Worm (Caenorhabditis elegans): ENCODE measurements around the gene rbm-25.

rbm-25 gene

ce11 chrV:12468363-12468762 is 29.6 kb upstream of the rbm-25 start, which contains the start of gene F28C1.3:
TSS of gene F28C1.3 (plus strand) at chrV:12468663.
- TF ChIP-seq pat-9 (tag; optimal IDR thresholded peaks at IDR 0.05) (no peak), sox-2 (GFP tag; IDR thresholded peaks at IDR 0.05) (no peak)

DNA sequence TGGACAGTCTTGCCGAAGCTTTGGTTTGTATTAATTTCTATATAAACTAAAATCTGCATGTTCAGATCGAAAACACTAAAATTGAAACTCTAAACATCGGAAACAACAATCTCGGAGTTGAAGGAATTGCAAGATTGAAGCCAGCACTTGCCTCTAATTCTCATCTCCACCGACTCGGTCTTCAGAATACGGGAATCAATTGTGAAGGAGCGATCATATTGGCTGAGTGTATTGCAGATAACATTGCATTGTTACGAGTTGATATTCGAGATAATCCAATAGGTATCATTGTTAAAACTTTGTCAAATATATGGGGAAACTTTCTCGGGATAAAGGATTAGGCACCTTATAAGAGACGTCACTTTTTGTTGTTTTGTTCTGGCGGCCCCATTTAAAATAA is 27.7 kb upstream of the rbm-25 start:
- TF ChIP-seq K02D7.2 (tag; optimal IDR thresholded peaks at IDR 0.05) (no peak), tbx-7 (tag; optimal IDR thresholded peaks at IDR 0.05) (no peak), ceh-34 (tag; optimal IDR thresholded peaks at IDR 0.05) (no peak), unc-3 (GFP tag; conservative IDR thresholded peaks at IDR 0.05) (no peak), unc-3 (tag; optimal IDR thresholded peaks at IDR 0.05) (no peak), ceh-2 (tag; optimal IDR thresholded peaks at IDR 0.05) (no peak), nhr-232 (tag; optimal IDR thresholded peaks at IDR 0.05) (no peak), nhr-11 (tag; optimal IDR thresholded peaks at IDR 0.05) (no peak)

DNA sequence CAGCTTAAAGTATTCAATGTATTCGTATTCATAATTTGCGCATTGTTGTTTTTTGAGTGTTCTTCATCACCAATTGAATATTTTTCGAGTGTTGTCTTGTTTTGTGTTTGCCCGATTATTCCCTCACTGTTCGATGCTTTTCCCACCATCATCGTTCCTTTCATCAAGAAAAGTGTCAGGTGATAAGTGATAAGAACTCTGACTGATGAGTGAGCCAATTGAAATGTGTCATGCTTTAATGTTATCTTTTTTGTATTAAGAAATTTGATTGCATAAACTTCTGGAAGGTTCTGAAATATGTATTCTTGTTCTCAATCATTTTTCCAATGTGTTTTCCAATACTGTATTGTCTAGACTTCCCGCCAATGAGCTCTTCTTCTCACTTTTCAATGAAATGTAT is 22.7 kb upstream of the rbm-25 start:
- TF ChIP-seq ceh-19 (GFP tag; optimal IDR thresholded peaks at IDR 0.05), result no peak
- no peak for TF ChIP-seq hlh-13 (GFP tag; optimal IDR thresholded peaks at IDR 0.05)
- no peak for TF ChIP-seq elt-4 (tag; optimal IDR thresholded peaks at IDR 0.05)
- no peak for TF ChIP-seq ets-4 (tag; optimal IDR thresholded peaks at IDR 0.05)
- no peak for TF ChIP-seq unc-55 (GFP tag; optimal IDR thresholded peaks at IDR 0.05)
- no peak for TF ChIP-seq nhr-11 (tag; optimal IDR thresholded peaks at IDR 0.05)
- no peak for TF ChIP-seq C38D4.7 (GFP tag; optimal IDR thresholded peaks at IDR 0.05)
- no peak for TF ChIP-seq K02D7.2 (tag; optimal IDR thresholded peaks at IDR 0.05)
- no peak for TF ChIP-seq gmeb-2 (tag; optimal IDR thresholded peaks at IDR 0.05)
- no peak for TF ChIP-seq dmd-4 (tag; optimal IDR thresholded peaks at IDR 0.05; ENCODE audit: borderline replicate concordance)
- TF ChIP-seq hlh-6 (tag; optimal IDR thresholded peaks at IDR 0.05), result no peak
- TF ChIP-seq tbx-2 (tag; optimal IDR thresholded peaks at IDR 0.05), result no peak
- TF ChIP-seq che-1 (tag; optimal IDR thresholded peaks at IDR 0.05), result no peak
- no peak for TF ChIP-seq ref-2 (tag; optimal IDR thresholded peaks at IDR 0.05)
- no peak for TF ChIP-seq nfya-1 (tag; optimal IDR thresholded peaks at IDR 0.05)
- TF ChIP-seq ama-1 (optimal IDR thresholded peaks at IDR 0.05), result no peak
- TF ChIP-seq pax-1 (tag; optimal IDR thresholded peaks at IDR 0.05), result no peak
- TF ChIP-seq odd-2 (tag; optimal IDR thresholded peaks at IDR 0.05), result no peak

DNA sequence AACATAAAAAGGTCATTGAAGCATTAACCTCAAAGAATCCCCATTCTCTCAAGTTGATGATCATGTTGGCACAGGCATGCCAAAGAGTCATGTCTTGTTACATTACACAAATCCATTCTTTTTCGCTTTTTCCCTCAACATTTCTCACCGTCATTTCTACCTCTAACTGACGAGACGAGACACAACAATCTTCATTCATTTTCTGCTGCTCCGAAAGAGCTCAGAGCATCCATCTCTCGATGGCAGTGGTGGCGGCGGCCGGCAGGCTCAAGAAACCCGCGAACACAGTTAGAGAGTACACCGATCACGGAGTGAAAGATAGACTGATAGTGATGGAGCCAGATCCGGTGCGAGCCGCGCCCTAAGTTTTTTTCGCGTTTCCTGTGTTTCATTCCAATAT is 20.9 kb upstream of the rbm-25 start:
- TF ChIP-seq unc-55 (GFP tag; optimal IDR thresholded peaks at IDR 0.05) (peak; percentile 33), tbx-7 (tag; optimal IDR thresholded peaks at IDR 0.05) (no peak), ceh-18 (tag; optimal IDR thresholded peaks at IDR 0.05) (peak; percentile 69)

DNA sequence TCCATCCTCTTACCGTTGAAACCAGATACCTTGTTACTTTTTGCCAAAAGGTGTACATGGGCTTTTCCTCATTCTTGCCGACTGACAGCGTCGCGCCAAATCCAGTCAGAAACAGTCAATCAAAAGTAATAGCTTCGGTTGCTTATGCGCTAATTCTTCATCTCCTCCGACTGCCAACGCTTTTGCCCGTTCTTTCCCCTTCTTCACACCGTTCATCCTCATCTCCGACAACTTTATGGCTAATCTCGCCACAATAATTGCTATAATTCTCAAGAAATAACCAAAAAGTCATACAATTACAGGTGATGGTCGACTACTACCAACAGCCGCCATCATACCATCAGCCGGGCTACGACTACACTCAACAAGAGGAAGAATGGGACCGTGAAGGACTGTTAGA is 19.9 kb upstream of the rbm-25 start, which contains the start of gene atn-1:
Gene atn-1, plus strand, starts transcription at position 301 of the 400 bp plus-strand sequence.
- TF ChIP-seq ceh-18 (tag; optimal IDR thresholded peaks at IDR 0.05) (no peak), pat-9 (tag; optimal IDR thresholded peaks at IDR 0.05) (no peak), F13H6.1 (tag; optimal IDR thresholded peaks at IDR 0.05) (no peak), K02D7.2 (tag; optimal IDR thresholded peaks at IDR 0.05) (no peak), pros-1 (tag; optimal IDR thresholded peaks at IDR 0.05) (no peak), hlh-15 (tag; optimal IDR thresholded peaks at IDR 0.05) (no peak), unc-86 (tag; optimal IDR thresholded peaks at IDR 0.05) (no peak), ets-4 (tag; optimal IDR thresholded peaks at IDR 0.05) (no peak), nhr-11 (tag; optimal IDR thresholded peaks at IDR 0.05) (no peak), elt-4 (tag; optimal IDR thresholded peaks at IDR 0.05) (no peak), lim-6 (tag; optimal IDR thresholded peaks at IDR 0.05) (no peak), ama-1 (optimal IDR thresholded peaks at IDR 0.05) (no peak), Y22D7AL.16 (tag; optimal IDR thresholded peaks at IDR 0.05) (no peak), ceh-34 (tag; optimal IDR thresholded peaks at IDR 0.05) (no peak)

- TF ChIP-seq unc-3 (GFP tag; conservative IDR thresholded peaks at IDR 0.05) (no peak), unc-3 (tag; optimal IDR thresholded peaks at IDR 0.05) (no peak), ceh-18 (tag; optimal IDR thresholded peaks at IDR 0.05) (peak; percentile 49)
These were observed 19.0 kb upstream of the rbm-25 start for ce11 chrV:12478990-12479389.

Measured in whole organism, late embryonic.